Fruit fly (Drosophila melanogaster): ENCODE results near the gene CG46306.

CG46306 gene

dm6 chrX:16854746-16855145 lies 19.4 kb upstream of the CG46306 start (continued):
- peak; percentile 7 for TF ChIP-seq scrt (GFP tag; optimal IDR thresholded peaks at IDR 0.05)
- peak; percentile 56 for TF ChIP-seq CG10147 (GFP tag; optimal IDR thresholded peaks at IDR 0.05)
- TF ChIP-seq CG4282 (GFP tag; optimal IDR thresholded peaks at IDR 0.05): no peak
- 0 out of 2 replicates have a peak, but pooled peaks have one; percentile 23 for TF ChIP-seq H2.0 (GFP tag; IDR thresholded peaks at IDR 0.05)
- TF ChIP-seq zfh2 (GFP tag; optimal IDR thresholded peaks at IDR 0.05): no peak
- peak; percentile 70 for TF ChIP-seq CG7839 (tag; optimal IDR thresholded peaks at IDR 0.05)
- peak; percentile 75 for TF ChIP-seq phol (tag; optimal IDR thresholded peaks at IDR 0.05)
- no peak for TF ChIP-seq p53 (GFP tag; optimal IDR thresholded peaks at IDR 0.05)
- no peak for TF ChIP-seq CG7928 (GFP tag; optimal IDR thresholded peaks at IDR 0.05)
- TF ChIP-seq trh (GFP tag; optimal IDR thresholded peaks at IDR 0.05): no peak
- TF ChIP-seq vfl (GFP tag; optimal IDR thresholded peaks at IDR 0.05): no peak
- no peak for TF ChIP-seq CG16815 (GFP tag; optimal IDR thresholded peaks at IDR 0.05)
- TF ChIP-seq Hr3 (GFP tag; optimal IDR thresholded peaks at IDR 0.05): peak; percentile 29
- no peak for TF ChIP-seq CG43689 (GFP tag; IDR thresholded peaks at IDR 0.05)
- no peak for TF ChIP-seq Dbx (GFP tag; IDR thresholded peaks at IDR 0.05)
- 0 out of 2 replicates have a peak, but pooled peaks have one; percentile 23 for TF ChIP-seq CG14014 (GFP tag; IDR thresholded peaks at IDR 0.05)
- no peak for TF ChIP-seq CG12744 (GFP tag; optimal IDR thresholded peaks at IDR 0.05)
- TF ChIP-seq Atf3 (GFP tag; optimal IDR thresholded peaks at IDR 0.05): no peak
- no peak for TF ChIP-seq E2f1 (GFP tag; IDR thresholded peaks at IDR 0.05)
- no peak for TF ChIP-seq CG31224 (GFP tag; IDR thresholded peaks at IDR 0.05)
- peak; percentile 41 for TF ChIP-seq CG9727 (GFP tag; optimal IDR thresholded peaks at IDR 0.05)
- TF ChIP-seq Fer3 (tag; optimal IDR thresholded peaks at IDR 0.05): peak; percentile 13
- TF ChIP-seq ind (GFP tag; optimal IDR thresholded peaks at IDR 0.05): peak; percentile 36
- peak; percentile 22 for TF ChIP-seq CG3407 (GFP tag; optimal IDR thresholded peaks at IDR 0.05)
- no peak for TF ChIP-seq Mes4 (GFP tag; optimal IDR thresholded peaks at IDR 0.05)
- TF ChIP-seq fd96Cb (tag; optimal IDR thresholded peaks at IDR 0.05): peak; percentile 65
- no peak for TF ChIP-seq CG2116 (GFP tag; optimal IDR thresholded peaks at IDR 0.05)
- TF ChIP-seq Sin3A (optimal IDR thresholded peaks at IDR 0.05): no peak
- TF ChIP-seq Blimp-1 (GFP tag; optimal IDR thresholded peaks at IDR 0.05): peak; percentile 86
- TF ChIP-seq CG2678 (tag; optimal IDR thresholded peaks at IDR 0.05): peak; percentile 80
- no peak for TF ChIP-seq Trl (optimal IDR thresholded peaks at IDR 0.05)
- TF ChIP-seq Trl (GFP tag; optimal IDR thresholded peaks at IDR 0.05): no peak
- TF ChIP-seq CG11504 (tag; optimal IDR thresholded peaks at IDR 0.05): peak; percentile 83
- no peak for TF ChIP-seq oc (tag; optimal IDR thresholded peaks at IDR 0.05)
- peak; percentile 44 for TF ChIP-seq Ssrp (tag; optimal IDR thresholded peaks at IDR 0.05)
- TF ChIP-seq GATAe (GFP tag; conservative IDR thresholded peaks at IDR 0.05): no peak
- TF ChIP-seq CG30403 (GFP tag; optimal IDR thresholded peaks at IDR 0.05): peak; percentile 65
- peak; percentile 47 for TF ChIP-seq esg (GFP tag; conservative IDR thresholded peaks at IDR 0.05)
- no peak for TF ChIP-seq fd102C (GFP tag; optimal IDR thresholded peaks at IDR 0.05)
- peak; percentile 47 for TF ChIP-seq CG3281 (GFP tag; optimal IDR thresholded peaks at IDR 0.05)
- TF ChIP-seq CG6791 (GFP tag; IDR thresholded peaks at IDR 0.05; ENCODE audit: partially characterized antibody): no peak
- TF ChIP-seq CG5953 (GFP tag; IDR thresholded peaks at IDR 0.05): no peak
- peak; percentile 52 for TF ChIP-seq CG10267 (tag; optimal IDR thresholded peaks at IDR 0.05)
- TF ChIP-seq NFAT (GFP tag; IDR thresholded peaks at IDR 0.05): no peak
- TF ChIP-seq CG12769 (tag; optimal IDR thresholded peaks at IDR 0.05): no peak
- TF ChIP-seq ems (GFP tag; optimal IDR thresholded peaks at IDR 0.05): no peak
- no peak for TF ChIP-seq inv (GFP tag; IDR thresholded peaks at IDR 0.05; ENCODE audit: partially characterized antibody)
- TF ChIP-seq NK7.1 (GFP tag; optimal IDR thresholded peaks at IDR 0.05): no peak
- peak; percentile 48 for TF ChIP-seq CG4424 (GFP tag; optimal IDR thresholded peaks at IDR 0.05)
- peak; percentile 39 for TF ChIP-seq salm (tag; optimal IDR thresholded peaks at IDR 0.05)
- peak; percentile 77 for TF ChIP-seq gem (tag; optimal IDR thresholded peaks at IDR 0.05)
- TF ChIP-seq CG15514 (GFP tag; optimal IDR thresholded peaks at IDR 0.05): no peak

All from whole organism, embryonic.